Worm (Caenorhabditis elegans) whole organism, L1 larva: ENCODE results near the gene F48B9.3.
A peak's percentile ranks its signal among the peaks of the same experiment; 100 is the strongest.

ENCODE experiments used
- C16A3.4 ChIP-seq: fragments of 150-350 bp; optimal IDR thresholded peaks from 2 replicates; lab custom pipeline; 2014; ENCODE audit warnings: missing biosample characterization, missing genetic modification characterization
- ceh-8 ChIP-seq: fragments of 200-800 bp; sonication (Bioruptor generic); optimal IDR thresholded peaks from 2 replicates; lab custom pipeline; 2018; ENCODE audit warnings: mild to moderate bottlenecking, missing genetic modification characterization, moderate library complexity, missing compliant biosample characterization
- ceh-88 ChIP-seq: fragments of 200-800 bp; sonication (Bioruptor generic); IDR thresholded peaks from 2 replicates; pipeline ENCODE4 v1.3.6; 2022; ENCODE audit warnings: missing genetic modification characterization, missing compliant biosample characterization
- ceh-90 ChIP-seq: sonication (generic microtip); optimal IDR thresholded peaks from 2 replicates; lab custom pipeline; 2016; ENCODE audit warnings: missing genetic modification characterization, missing compliant biosample characterization
- dpl-1 ChIP-seq, 3 experiments: fragments of 150-350 bp in 2 of 3; sonication (generic microtip) in 1 of 3; optimal IDR thresholded peaks; 2 replicates each; lab custom pipeline; 2014 to 2017; ENCODE audit warnings: missing biosample characterization in 3 of 3, missing genetic modification characterization in 3 of 3, missing genetic modification reagents in 3 of 3
- efl-1 ChIP-seq, 4 experiments: fragments of 150-350 bp; optimal IDR thresholded peaks in 3 of 4; peaks in 1 of 4; 1 replicate in 1 of 4; 2 replicates in 3 of 4; lab custom pipeline; 2014; ENCODE audit warnings: missing biosample characterization in 2 of 4, missing genetic modification characterization in 2 of 4, missing genetic modification reagents in 2 of 4
- egl-13 ChIP-seq: sonication (generic microtip); optimal IDR thresholded peaks from 2 replicates; lab custom pipeline; 2016; ENCODE audit warnings: missing genotype, missing genetic modification reagents, missing genetic modification characterization, missing compliant biosample characterization
- egl-27 ChIP-seq, 2 experiments: fragments of 150-350 bp in 1 of 2; sonication (generic microtip); optimal IDR thresholded peaks; 3 replicates each; lab custom pipeline; 2017 to 2018; ENCODE audit warnings: missing biosample characterization in 2 of 2, missing genetic modification characterization in 2 of 2, missing genetic modification reagents in 2 of 2
- elt-2 ChIP-seq: sonication (generic microtip); optimal IDR thresholded peaks from 2 replicates; lab custom pipeline; 2016; ENCODE audit warnings: missing genetic modification characterization, mild to moderate bottlenecking, inconsistent platforms, missing compliant biosample characterization, missing genetic modification reagents
- elt-3 ChIP-seq, 6 experiments: fragments of 150-350 bp in 1 of 6; sonication (generic microtip); optimal IDR thresholded peaks; 2 replicates each; lab custom pipeline; 2017 to 2018; ENCODE audit warnings: missing biosample characterization in 6 of 6, missing genetic modification characterization in 6 of 6, inconsistent platforms in 1 of 6
- ets-5 ChIP-seq: fragments of 200-800 bp; sonication (Bioruptor generic); IDR thresholded peaks from 2 replicates; pipeline ENCODE4 v1.3.6; 2022; ENCODE audit warnings: missing genetic modification characterization, missing compliant biosample characterization
- fkh-10 ChIP-seq: sonication (generic microtip); optimal IDR thresholded peaks from 2 replicates; lab custom pipeline; 2017; ENCODE audit warnings: missing biosample characterization, missing genetic modification reagents, missing genetic modification characterization
- fos-1 ChIP-seq: fragments of 150-350 bp; optimal IDR thresholded peaks from 2 replicates; lab custom pipeline; 2014; ENCODE audit warnings: missing biosample characterization, missing genetic modification characterization
- grh-1 ChIP-seq: fragments of 200-800 bp; sonication (Bioruptor generic); IDR thresholded peaks from 2 replicates; pipeline ENCODE4 v1.3.6; 2022; ENCODE audit warnings: missing genetic modification reagents, missing genetic modification characterization, missing compliant biosample characterization
- hpl-2 ChIP-seq: fragments of 150-350 bp; optimal IDR thresholded peaks from 2 replicates; lab custom pipeline; 2014; ENCODE audit warnings: missing biosample characterization, missing genetic modification reagents, missing genetic modification characterization
- irx-1 ChIP-seq: sonication (generic microtip); optimal IDR thresholded peaks from 2 replicates; lab custom pipeline; 2016; ENCODE audit warnings: missing genetic modification characterization, missing compliant biosample characterization
- jun-1 ChIP-seq: fragments of 150-350 bp; optimal IDR thresholded peaks from 2 replicates; lab custom pipeline; 2014; ENCODE audit warnings: missing biosample characterization, missing genetic modification reagents, missing genetic modification characterization
- lin-13 ChIP-seq: fragments of 150-350 bp; optimal IDR thresholded peaks from 2 replicates; lab custom pipeline; 2014; ENCODE audit warnings: missing biosample characterization, missing genetic modification reagents, missing genetic modification characterization
- lin-14 ChIP-seq: fragments of 200-800 bp; sonication (Bioruptor generic); optimal IDR thresholded peaks from 2 replicates; lab custom pipeline; 2018; ENCODE audit warnings: mild to moderate bottlenecking, missing genetic modification characterization, moderate library complexity, missing compliant biosample characterization
- lin-15B ChIP-seq: fragments of 150-350 bp; sonication (generic microtip); optimal IDR thresholded peaks from 3 replicates; lab custom pipeline; 2014; ENCODE audit warnings: missing biosample characterization, missing genetic modification characterization
- lir-3 ChIP-seq: sonication (generic microtip); optimal IDR thresholded peaks from 2 replicates; lab custom pipeline; 2016; ENCODE audit warnings: mild to moderate bottlenecking, missing genetic modification characterization, moderate library complexity, missing compliant biosample characterization; ENCODE audit not compliant: poor library complexity
- lsy-2 ChIP-seq, 2 experiments: fragments of 150-350 bp; optimal IDR thresholded peaks; 2 replicates each; lab custom pipeline; 2014; ENCODE audit warnings: missing biosample characterization in 2 of 2, missing genetic modification characterization in 2 of 2
- mab-9 ChIP-seq: fragments of 200-800 bp; sonication (Bioruptor generic); IDR thresholded peaks from 2 replicates; pipeline ENCODE4 v1.3.6; 2022; ENCODE audit warnings: missing genetic modification reagents, missing genetic modification characterization, missing compliant biosample characterization
- mdl-1 ChIP-seq, 2 experiments: fragments of 150-350 bp; optimal IDR thresholded peaks; 2 replicates each; lab custom pipeline; 2014 to 2017; ENCODE audit warnings: missing biosample characterization in 2 of 2, missing genetic modification characterization in 2 of 2, inconsistent platforms in 1 of 2
- mep-1 ChIP-seq: fragments of 150-350 bp; optimal IDR thresholded peaks from 2 replicates; lab custom pipeline; 2014; ENCODE audit warnings: missing biosample characterization, missing genetic modification characterization
- nhr-11 ChIP-seq: fragments of 150-350 bp; optimal IDR thresholded peaks from 2 replicates; lab custom pipeline; 2014; ENCODE audit warnings: missing biosample characterization, missing genetic modification characterization
- nhr-19 ChIP-seq: fragments of 200-800 bp; sonication (Bioruptor generic); conservative IDR thresholded peaks from 2 replicates; pipeline ENCODE4 v1.3.6; 2022; ENCODE audit warnings: missing genetic modification characterization, missing compliant biosample characterization
- nhr-237 ChIP-seq: fragments of 150-350 bp; optimal IDR thresholded peaks from 2 replicates; lab custom pipeline; 2014; ENCODE audit warnings: missing biosample characterization, missing genetic modification characterization
- nhr-47 ChIP-seq: sonication (generic microtip); optimal IDR thresholded peaks from 2 replicates; lab custom pipeline; 2016; ENCODE audit warnings: mild to moderate bottlenecking, missing genetic modification characterization, moderate library complexity, missing compliant biosample characterization
- nhr-76 ChIP-seq: sonication (generic microtip); optimal IDR thresholded peaks from 2 replicates; lab custom pipeline; 2017; ENCODE audit warnings: missing biosample characterization, missing genetic modification characterization
- nhr-90 ChIP-seq: sonication (generic microtip); optimal IDR thresholded peaks from 2 replicates; lab custom pipeline; 2016; ENCODE audit warnings: mild to moderate bottlenecking, missing genetic modification characterization, missing compliant biosample characterization; ENCODE audit not compliant: poor library complexity
- pag-3 ChIP-seq: sonication (generic microtip); optimal IDR thresholded peaks from 2 replicates; lab custom pipeline; 2017; ENCODE audit warnings: missing genetic modification characterization, mild to moderate bottlenecking, missing compliant biosample characterization, antibody characterized with exemption, borderline replicate concordance; ENCODE audit not compliant: insufficient read depth
- rnt-1 ChIP-seq: sonication (generic microtip); optimal IDR thresholded peaks from 2 replicates; lab custom pipeline; 2016; ENCODE audit warnings: mild to moderate bottlenecking, missing genetic modification characterization, moderate library complexity, missing compliant biosample characterization
- skn-1 ChIP-seq: fragments of 150-350 bp; optimal IDR thresholded peaks from 2 replicates; lab custom pipeline; 2014; ENCODE audit warnings: missing biosample characterization, missing genetic modification characterization
- snu-23 ChIP-seq: sonication (generic microtip); optimal IDR thresholded peaks from 2 replicates; lab custom pipeline; 2016; ENCODE audit warnings: missing genetic modification characterization, missing compliant biosample characterization
- sptf-1 ChIP-seq: fragments of 150-350 bp; optimal IDR thresholded peaks from 2 replicates; lab custom pipeline; 2014; ENCODE audit warnings: missing biosample characterization, missing genetic modification characterization
- unc-130 ChIP-seq: fragments of 150-350 bp; optimal IDR thresholded peaks from 2 replicates; lab custom pipeline; 2017; ENCODE audit warnings: missing biosample characterization, missing genetic modification characterization, inconsistent platforms
- unc-62 ChIP-seq: fragments of 150-350 bp; optimal IDR thresholded peaks from 2 replicates; lab custom pipeline; 2014; ENCODE audit warnings: missing biosample characterization, missing genetic modification reagents, missing genetic modification characterization
- vab-15 ChIP-seq: sonication (generic microtip); optimal IDR thresholded peaks from 2 replicates; lab custom pipeline; 2017; ENCODE audit warnings: missing genotype, mild to moderate bottlenecking, missing genetic modification characterization, missing compliant biosample characterization
- zip-4 ChIP-seq: fragments of 200-800 bp; sonication (Bioruptor generic); optimal IDR thresholded peaks from 2 replicates; lab custom pipeline; 2018; ENCODE audit warnings: mild to moderate bottlenecking, missing genetic modification characterization, moderate library complexity, missing compliant biosample characterization
- ztf-4 ChIP-seq: fragments of 150-350 bp; optimal IDR thresholded peaks from 2 replicates; lab custom pipeline; 2014; ENCODE audit warnings: missing biosample characterization, missing genetic modification characterization

The F48B9.3 gene

DNA sequence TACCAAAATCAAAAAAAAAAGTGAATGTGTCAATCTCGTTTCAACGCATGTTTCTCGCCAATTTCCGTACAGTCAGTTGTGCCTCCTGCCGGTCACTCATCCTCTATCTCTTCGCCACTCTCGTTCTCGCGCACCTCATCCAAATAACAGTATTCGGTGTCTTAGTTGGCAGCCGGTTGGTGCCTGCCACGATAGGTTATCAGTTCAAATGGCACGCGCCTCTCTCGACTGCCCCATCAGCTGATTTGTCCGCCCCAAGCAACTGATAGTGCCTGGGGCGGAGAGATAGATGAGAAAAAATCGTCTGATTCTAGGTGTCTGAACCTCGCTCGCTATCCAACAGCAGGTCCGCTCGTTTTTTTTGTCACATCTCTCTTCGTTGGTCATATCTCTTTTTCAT lies 50.3 kb downstream of the F48B9.3 start (continued):
- peak in 1 of 2 experiments; percentile 60 for TF ChIP-seq lsy-2 (tag; optimal IDR thresholded peaks at IDR 0.05; lab: Kevin White, UChicago)
- TF ChIP-seq C16A3.4: peak; percentile 19
- no peak for TF ChIP-seq vab-15 (tag; lab: Kevin White, UChicago)
- no peak for TF ChIP-seq fos-1
- TF ChIP-seq pag-3 (tag; lab: Kevin White, UChicago): peak; percentile 100
- no peak for TF ChIP-seq ceh-90 (tag; lab: Kevin White, UChicago)
- no peak for TF ChIP-seq ceh-8 (GFP tag; lab: Kevin White, UChicago)
- 0 out of 2 replicates have a peak, but pooled peaks have one; percentile 43 for TF ChIP-seq grh-1
- TF ChIP-seq mep-1: peak; percentile 1
- no peak; the same call in 1 of the 2 replicates for TF ChIP-seq nhr-19 (GFP tag; lab: Robert Waterston, UW)
- no peak for TF ChIP-seq fkh-10 (GFP tag; lab: Kevin White, UChicago)
- TF ChIP-seq snu-23 (GFP tag; lab: Kevin White, UChicago): peak; percentile 68
- peak; percentile 17 for TF ChIP-seq lin-13
- TF ChIP-seq elt-3 (tag; optimal IDR thresholded peaks at IDR 0.05; lab: Kevin White, UChicago): peak; percentile 69 to 78 (median 74)
- peak in 1 of 3 experiments; percentile 11 for TF ChIP-seq dpl-1 (GFP tag; optimal IDR thresholded peaks at IDR 0.05; lab: Kevin White, UChicago)
- TF ChIP-seq ets-5 (GFP tag; lab: Robert Waterston, UW): no peak
- TF ChIP-seq elt-2: peak; percentile 54
- TF ChIP-seq jun-1 (tag; lab: Kevin White, UChicago): no peak
- no peak for TF ChIP-seq hpl-2 (GFP tag; lab: Kevin White, UChicago)
- no peak for TF ChIP-seq nhr-76 (tag; lab: Kevin White, UChicago)
- no peak for TF ChIP-seq egl-13 (tag; lab: Kevin White, UChicago)
- no peak for TF ChIP-seq mab-9 (GFP tag; lab: Robert Waterston, UW)
- TF ChIP-seq mdl-1 (tag; optimal IDR thresholded peaks at IDR 0.05; lab: Kevin White, UChicago): peak in 1 of 2 experiments; percentile 83
- TF ChIP-seq rnt-1 (tag; lab: Kevin White, UChicago): peak; percentile 48
- peak; percentile 68 for TF ChIP-seq skn-1 (tag; lab: Kevin White, UChicago)
- no peak for TF ChIP-seq unc-62 (GFP tag; lab: Kevin White, UChicago)
- TF ChIP-seq nhr-47 (tag; lab: Kevin White, UChicago): peak; percentile 48
- no peak for TF ChIP-seq ceh-88 (GFP tag; lab: Robert Waterston, UW)
- TF ChIP-seq lin-14 (GFP tag; lab: Kevin White, UChicago): peak; percentile 89
- peak in 1 of 2 experiments; percentile 58 for TF ChIP-seq egl-27 (tag; optimal IDR thresholded peaks at IDR 0.05; lab: Kevin White, UChicago)
- no peak for TF ChIP-seq sptf-1
- TF ChIP-seq nhr-90 (tag; lab: Kevin White, UChicago): peak; percentile 67
- TF ChIP-seq nhr-11 (tag; lab: Kevin White, UChicago): no peak

DNA sequence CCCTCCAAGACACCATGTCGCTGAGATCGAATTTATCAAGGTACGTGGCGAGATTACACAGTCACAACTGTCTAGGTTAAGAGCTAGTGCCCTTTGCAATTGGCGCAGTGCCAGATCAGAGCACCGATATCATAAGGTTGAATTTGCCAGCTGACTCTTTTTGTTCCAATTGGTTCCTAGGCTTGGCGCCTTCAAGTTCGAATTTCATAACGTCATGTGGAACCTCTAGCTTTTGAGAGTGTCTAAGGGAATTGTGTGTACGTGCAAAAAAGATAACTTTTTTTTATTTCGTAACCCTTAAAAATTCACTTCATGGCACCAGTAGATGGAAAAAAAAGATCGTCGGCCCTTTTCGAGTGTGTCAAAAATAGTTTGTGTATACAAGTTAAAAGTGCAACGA lies 51.4 kb downstream of the F48B9.3 start:
- TF ChIP-seq unc-130 (tag; lab: Kevin White, UChicago) (no peak), pag-3 (tag; lab: Kevin White, UChicago) (peak; percentile 52), egl-27 (tag; optimal IDR thresholded peaks at IDR 0.05; lab: Kevin White, UChicago) (no peak), efl-1 (optimal IDR thresholded peaks at IDR 0.05; lab: Kevin White, UChicago) (no peak), efl-1 (GFP tag; optimal IDR thresholded peaks at IDR 0.05 in 1 of 2; lab: Kevin White, UChicago) (peak in 1 of 2 experiments; percentile 7), ztf-4 (tag; lab: Kevin White, UChicago) (no peak), zip-4 (no peak), irx-1 (tag; lab: Kevin White, UChicago) (no peak), mep-1 (no peak), snu-23 (GFP tag; lab: Kevin White, UChicago) (no peak), nhr-19 (GFP tag; lab: Robert Waterston, UW) (no peak), lin-15B (tag; lab: Kevin White, UChicago) (no peak), rnt-1 (tag; lab: Kevin White, UChicago) (peak; percentile 31), nhr-237 (no peak), dpl-1 (GFP tag; optimal IDR thresholded peaks at IDR 0.05; lab: Kevin White, UChicago) (no peak), lin-14 (GFP tag; lab: Kevin White, UChicago) (no peak), lir-3 (tag; lab: Kevin White, UChicago) (no peak)
